Worm (Caenorhabditis elegans) whole organism, L1 larva: ENCODE measurements around the gene spds-1.

Experiments
- C34B4.2 ChIP-seq: sonication (generic microtip); optimal IDR thresholded peaks from 2 replicates; lab custom pipeline; 2017; ENCODE audit warnings: mild to moderate bottlenecking, missing genetic modification characterization, missing compliant biosample characterization
- aly-2 ChIP-seq: fragments of 150-350 bp; optimal IDR thresholded peaks from 2 replicates; lab custom pipeline; 2014; ENCODE audit warnings: missing biosample characterization, missing genetic modification characterization
- blmp-1 ChIP-seq: fragments of 150-350 bp; optimal IDR thresholded peaks from 2 replicates; lab custom pipeline; 2014; ENCODE audit warnings: missing biosample characterization, missing genetic modification characterization
- ceh-63 ChIP-seq: fragments of 200-800 bp; sonication (Bioruptor generic); optimal IDR thresholded peaks from 2 replicates; lab custom pipeline; 2018; ENCODE audit warnings: mild to moderate bottlenecking, missing genetic modification characterization, missing compliant biosample characterization
- ceh-88 ChIP-seq: fragments of 200-800 bp; sonication (Bioruptor generic); IDR thresholded peaks from 2 replicates; pipeline ENCODE4 v1.3.6; 2022; ENCODE audit warnings: missing genetic modification characterization, missing compliant biosample characterization
- dpl-1 ChIP-seq, 3 experiments: fragments of 150-350 bp in 2 of 3; sonication (generic microtip) in 1 of 3; optimal IDR thresholded peaks; 2 replicates each; lab custom pipeline; 2014 to 2017; ENCODE audit warnings: missing biosample characterization in 3 of 3, missing genetic modification characterization in 3 of 3, missing genetic modification reagents in 3 of 3
- efl-1 ChIP-seq, 4 experiments: fragments of 150-350 bp; optimal IDR thresholded peaks in 3 of 4; peaks in 1 of 4; 1 replicate in 1 of 4; 2 replicates in 3 of 4; lab custom pipeline; 2014; ENCODE audit warnings: missing biosample characterization in 2 of 4, missing genetic modification characterization in 2 of 4, missing genetic modification reagents in 2 of 4
- egl-13 ChIP-seq: sonication (generic microtip); optimal IDR thresholded peaks from 2 replicates; lab custom pipeline; 2016; ENCODE audit warnings: missing genotype, missing genetic modification reagents, missing genetic modification characterization, missing compliant biosample characterization
- elt-2 ChIP-seq: sonication (generic microtip); optimal IDR thresholded peaks from 2 replicates; lab custom pipeline; 2016; ENCODE audit warnings: missing genetic modification characterization, mild to moderate bottlenecking, inconsistent platforms, missing compliant biosample characterization, missing genetic modification reagents
- elt-3 ChIP-seq, 6 experiments: fragments of 150-350 bp in 1 of 6; sonication (generic microtip); optimal IDR thresholded peaks; 2 replicates each; lab custom pipeline; 2017 to 2018; ENCODE audit warnings: missing biosample characterization in 6 of 6, missing genetic modification characterization in 6 of 6, inconsistent platforms in 1 of 6
- fkh-10 ChIP-seq: sonication (generic microtip); optimal IDR thresholded peaks from 2 replicates; lab custom pipeline; 2017; ENCODE audit warnings: missing biosample characterization, missing genetic modification reagents, missing genetic modification characterization
- fkh-4 ChIP-seq: sonication (generic microtip); optimal IDR thresholded peaks from 2 replicates; lab custom pipeline; 2016; ENCODE audit warnings: missing compliant biosample characterization, missing genetic modification characterization, borderline replicate concordance
- hlh-17 ChIP-seq: fragments of 200-800 bp; sonication (Bioruptor generic); optimal IDR thresholded peaks from 2 replicates; lab custom pipeline; 2018; ENCODE audit warnings: missing genetic modification characterization, mild to moderate bottlenecking, missing compliant biosample characterization, moderate library complexity, borderline replicate concordance
- hpl-2 ChIP-seq: fragments of 150-350 bp; optimal IDR thresholded peaks from 2 replicates; lab custom pipeline; 2014; ENCODE audit warnings: missing biosample characterization, missing genetic modification reagents, missing genetic modification characterization
- lin-14 ChIP-seq: fragments of 200-800 bp; sonication (Bioruptor generic); optimal IDR thresholded peaks from 2 replicates; lab custom pipeline; 2018; ENCODE audit warnings: mild to moderate bottlenecking, missing genetic modification characterization, moderate library complexity, missing compliant biosample characterization
- lin-15B ChIP-seq: fragments of 150-350 bp; sonication (generic microtip); optimal IDR thresholded peaks from 3 replicates; lab custom pipeline; 2014; ENCODE audit warnings: missing biosample characterization, missing genetic modification characterization
- lsy-2 ChIP-seq, 2 experiments: fragments of 150-350 bp; optimal IDR thresholded peaks; 2 replicates each; lab custom pipeline; 2014; ENCODE audit warnings: missing biosample characterization in 2 of 2, missing genetic modification characterization in 2 of 2
- nhr-71 ChIP-seq: sonication (generic microtip); optimal IDR thresholded peaks from 2 replicates; lab custom pipeline; 2016; ENCODE audit warnings: mild to moderate bottlenecking, missing genetic modification characterization, moderate library complexity, missing compliant biosample characterization
- nhr-84 ChIP-seq: sonication (generic microtip); optimal IDR thresholded peaks from 2 replicates; lab custom pipeline; 2017; ENCODE audit warnings: missing biosample characterization, missing genetic modification characterization
- nhr-85 ChIP-seq: sonication (generic microtip); peaks from one replicate; lab custom pipeline; 2016; ENCODE audit warnings: missing genetic modification characterization, inconsistent platforms, missing compliant biosample characterization
- pag-3 ChIP-seq: sonication (generic microtip); optimal IDR thresholded peaks from 2 replicates; lab custom pipeline; 2017; ENCODE audit warnings: missing genetic modification characterization, mild to moderate bottlenecking, missing compliant biosample characterization, antibody characterized with exemption, borderline replicate concordance; ENCODE audit not compliant: insufficient read depth
- pqm-1 ChIP-seq: sonication (generic microtip); optimal IDR thresholded peaks from 3 replicates; lab custom pipeline; 2017; ENCODE audit warnings: missing biosample characterization, missing genetic modification characterization
- skn-1 ChIP-seq: fragments of 150-350 bp; optimal IDR thresholded peaks from 2 replicates; lab custom pipeline; 2014; ENCODE audit warnings: missing biosample characterization, missing genetic modification characterization
- sptf-1 ChIP-seq: fragments of 150-350 bp; optimal IDR thresholded peaks from 2 replicates; lab custom pipeline; 2014; ENCODE audit warnings: missing biosample characterization, missing genetic modification characterization
- tbx-2 ChIP-seq: sonication (generic microtip); optimal IDR thresholded peaks from 2 replicates; lab custom pipeline; 2016; ENCODE audit warnings: missing genetic modification characterization, missing compliant biosample characterization
- tlp-1 ChIP-seq: fragments of 150-350 bp; optimal IDR thresholded peaks from 2 replicates; lab custom pipeline; 2014; ENCODE audit warnings: missing biosample characterization, missing genetic modification characterization
- unc-30 ChIP-seq: sonication (generic microtip); optimal IDR thresholded peaks from 2 replicates; lab custom pipeline; 2017; ENCODE audit warnings: missing biosample characterization, missing genetic modification characterization
- unc-98 ChIP-seq: fragments of 200-800 bp; sonication (Bioruptor generic); IDR thresholded peaks from 2 replicates; pipeline ENCODE4 v1.3.6; 2022; ENCODE audit warnings: missing genetic modification characterization, missing compliant biosample characterization
- xbp-1 ChIP-seq: sonication (generic microtip); optimal IDR thresholded peaks from 2 replicates; lab custom pipeline; 2016; ENCODE audit warnings: missing genetic modification characterization, missing compliant biosample characterization
- zip-4 ChIP-seq: fragments of 200-800 bp; sonication (Bioruptor generic); optimal IDR thresholded peaks from 2 replicates; lab custom pipeline; 2018; ENCODE audit warnings: mild to moderate bottlenecking, missing genetic modification characterization, moderate library complexity, missing compliant biosample characterization
- ztf-11 ChIP-seq, 2 experiments: sonication (generic microtip); optimal IDR thresholded peaks; 2 replicates each; lab custom pipeline; 2016 to 2017; ENCODE audit warnings: missing genetic modification characterization in 2 of 2, missing biosample characterization in 1 of 2, missing compliant biosample characterization in 1 of 2

spds-1 gene

DNA sequence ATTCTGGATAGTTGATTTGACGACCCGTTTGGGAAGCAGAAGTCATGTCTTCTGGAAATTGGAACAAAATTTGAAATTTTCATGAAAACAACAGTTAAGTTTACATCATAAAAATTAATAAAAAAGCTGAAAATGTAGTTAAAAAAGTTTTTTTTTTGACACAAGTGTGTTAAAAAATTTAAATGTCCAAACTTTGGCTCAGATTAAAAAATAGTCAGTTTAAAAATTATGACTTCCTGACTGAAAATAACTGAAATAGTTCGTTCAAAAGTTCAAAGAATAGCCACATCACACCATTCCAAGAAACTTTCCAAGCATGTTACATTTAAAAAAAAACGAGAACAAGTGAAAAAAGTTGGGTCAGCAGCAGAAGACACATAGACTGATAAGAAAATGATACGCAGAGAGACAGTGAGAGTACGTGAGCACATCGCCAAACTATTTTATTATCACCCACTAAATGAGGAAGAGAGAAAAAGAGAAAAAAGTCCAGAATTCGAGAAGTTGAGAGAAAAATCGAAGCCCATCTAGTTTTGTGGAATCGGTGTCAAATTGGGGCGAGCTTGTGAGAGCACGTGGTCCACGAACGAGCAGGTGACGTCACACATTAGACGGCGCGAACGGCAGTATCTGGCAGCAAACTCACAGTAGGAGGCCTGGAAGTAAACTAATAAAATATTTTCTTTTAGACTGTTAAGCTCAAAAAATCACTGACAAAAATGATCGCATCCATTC lies 9.9 kb downstream of the spds-1 start, which contains the start of gene acl-7:
Gene acl-7 (minus strand): TSS at position 51 of the 735 bp plus-strand sequence.
- TF ChIP-seq ceh-88 (GFP tag; lab: Robert Waterston, UW) (no peak), sptf-1 (tag; lab: Kevin White, UChicago) (no peak), nhr-71 (no peak), efl-1 (optimal IDR thresholded peaks at IDR 0.05; lab: Kevin White, UChicago) (no peak), efl-1 (GFP tag; optimal IDR thresholded peaks at IDR 0.05 in 1 of 2; lab: Kevin White, UChicago) (no peak), elt-2 (tag; lab: Kevin White, UChicago) (peak; percentile 42)

DNA sequence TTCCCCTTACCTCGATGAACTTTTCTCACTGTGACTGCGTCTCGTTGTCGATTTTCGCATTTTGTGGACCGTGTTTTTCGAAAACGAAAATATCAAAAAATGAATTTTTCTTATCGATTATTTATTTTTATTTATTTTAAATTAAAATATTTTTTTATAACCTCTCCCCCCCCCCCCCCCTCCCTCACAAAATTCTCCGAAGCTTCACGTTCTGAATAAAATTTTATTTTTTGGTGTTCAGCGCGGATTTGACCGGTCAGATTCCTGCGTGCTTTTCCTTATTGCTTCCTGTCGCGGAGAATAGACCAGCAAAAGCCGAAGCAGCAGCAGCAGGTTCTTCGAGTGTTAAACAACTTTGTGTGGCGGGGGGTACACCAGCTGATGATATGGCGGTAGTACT lies 11.8 kb downstream of the spds-1 start, which contains the start of gene Y46G5A.22:
Gene Y46G5A.22 (minus strand): TSS at position 101 of the 400 bp plus-strand sequence.
- TF ChIP-seq nhr-85 (tag; lab: Kevin White, UChicago) (no peak), hpl-2 (no peak), egl-13 (tag; lab: Kevin White, UChicago) (no peak), pqm-1 (tag; lab: Kevin White, UChicago) (no peak), elt-3 (tag; optimal IDR thresholded peaks at IDR 0.05; lab: Kevin White, UChicago) (no peak)

DNA sequence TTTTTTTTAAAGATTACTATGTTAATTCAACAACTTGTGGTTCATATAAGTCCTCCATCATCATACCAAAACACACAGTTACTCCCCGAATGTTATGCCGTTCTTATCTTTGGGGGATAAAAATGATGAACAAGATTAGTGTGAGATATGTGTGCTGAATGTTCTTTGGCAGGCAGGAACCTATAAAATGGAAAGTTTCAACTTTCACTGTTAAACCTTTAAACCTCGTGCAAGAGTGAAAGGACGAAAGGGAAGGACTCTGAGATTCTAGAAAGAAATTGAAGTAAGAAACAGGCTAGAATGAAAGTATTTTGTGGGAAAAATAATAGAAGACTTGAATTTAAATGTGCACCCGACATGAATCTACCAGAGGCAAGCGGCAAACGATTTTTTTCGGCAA lies 13.3 kb downstream of the spds-1 start:
- peak; percentile 68 for TF ChIP-seq blmp-1 (tag; lab: Kevin White, UChicago)
- no peak for TF ChIP-seq fkh-10 (GFP tag; lab: Kevin White, UChicago)
- no peak for TF ChIP-seq nhr-84 (tag; lab: Kevin White, UChicago)
- no peak for TF ChIP-seq elt-3 (tag; optimal IDR thresholded peaks at IDR 0.05; lab: Kevin White, UChicago)
- TF ChIP-seq lin-14 (GFP tag; lab: Kevin White, UChicago), result no peak
- no peak for TF ChIP-seq lin-15B (tag; lab: Kevin White, UChicago)

DNA sequence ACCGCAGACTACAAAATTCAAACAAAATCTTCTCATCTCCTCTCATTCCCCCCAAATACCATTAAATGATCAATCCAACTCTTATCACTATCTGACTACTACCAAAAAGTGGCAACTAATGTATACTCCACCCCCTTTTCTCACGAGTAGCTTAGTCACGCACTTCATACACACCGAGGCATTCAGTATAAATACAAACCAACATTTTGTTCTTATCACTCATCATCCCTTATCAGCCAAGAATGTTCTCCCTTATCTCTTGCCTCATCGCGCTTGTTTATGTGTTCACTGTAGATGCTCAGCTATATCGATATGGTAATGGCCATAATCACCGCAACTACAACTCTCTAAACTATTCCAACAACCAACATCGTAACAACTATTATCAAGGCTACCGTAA lies 16.7 kb downstream of the spds-1 start, which contains the start of gene Y46G5A.36:
Gene Y46G5A.36 (plus strand): TSS at position 243 of the 400 bp plus-strand sequence.
- TF ChIP-seq elt-2 (tag; lab: Kevin White, UChicago), result peak; percentile 71
- peak in 1 of 6 experiments; percentile 15 for TF ChIP-seq elt-3 (tag; optimal IDR thresholded peaks at IDR 0.05; lab: Kevin White, UChicago)
- no peak for TF ChIP-seq lsy-2 (tag; optimal IDR thresholded peaks at IDR 0.05; lab: Kevin White, UChicago)
- TF ChIP-seq dpl-1 (GFP tag; optimal IDR thresholded peaks at IDR 0.05; lab: Kevin White, UChicago), result no peak
- no peak for TF ChIP-seq pag-3
- no peak for TF ChIP-seq zip-4 (GFP tag; lab: Kevin White, UChicago)
- TF ChIP-seq skn-1, result no peak

DNA sequence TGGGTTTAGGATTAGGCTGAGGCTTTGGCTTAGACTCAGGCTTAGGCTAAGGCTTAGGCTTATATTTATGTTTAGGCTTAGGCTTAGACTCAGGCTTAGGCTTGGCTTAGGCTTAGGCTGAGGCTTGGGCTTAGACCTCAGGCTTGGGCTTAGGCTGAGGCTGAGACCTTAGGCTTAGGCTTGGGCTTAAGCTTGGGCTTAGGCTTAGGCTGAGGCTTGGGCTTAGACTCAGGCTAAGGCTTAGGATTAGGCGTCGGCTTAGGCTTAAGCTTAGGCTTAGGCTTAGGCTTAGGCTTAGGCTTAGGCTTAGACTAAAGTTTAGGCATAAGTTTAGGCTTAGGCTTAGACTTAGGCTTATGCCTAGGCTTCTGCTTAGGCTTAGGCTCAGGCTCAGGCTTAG lies 17.8 kb downstream of the spds-1 start:
- no peak for TF ChIP-seq skn-1
- TF ChIP-seq hlh-17, result no peak
- no peak for TF ChIP-seq nhr-85 (tag; lab: Kevin White, UChicago)
- no peak for TF ChIP-seq aly-2
- TF ChIP-seq unc-30 (tag; lab: Kevin White, UChicago), result no peak
- TF ChIP-seq xbp-1 (tag; lab: Kevin White, UChicago), result no peak
- TF ChIP-seq dpl-1 (GFP tag; optimal IDR thresholded peaks at IDR 0.05; lab: Kevin White, UChicago), result no peak
- no peak for TF ChIP-seq C34B4.2 (tag; lab: Kevin White, UChicago)
- no peak for TF ChIP-seq ztf-11 (tag; optimal IDR thresholded peaks at IDR 0.05; lab: Kevin White, UChicago)
- TF ChIP-seq tbx-2 (tag; lab: Kevin White, UChicago), result no peak
- no peak for TF ChIP-seq unc-98 (GFP tag; lab: Robert Waterston, UW)

DNA sequence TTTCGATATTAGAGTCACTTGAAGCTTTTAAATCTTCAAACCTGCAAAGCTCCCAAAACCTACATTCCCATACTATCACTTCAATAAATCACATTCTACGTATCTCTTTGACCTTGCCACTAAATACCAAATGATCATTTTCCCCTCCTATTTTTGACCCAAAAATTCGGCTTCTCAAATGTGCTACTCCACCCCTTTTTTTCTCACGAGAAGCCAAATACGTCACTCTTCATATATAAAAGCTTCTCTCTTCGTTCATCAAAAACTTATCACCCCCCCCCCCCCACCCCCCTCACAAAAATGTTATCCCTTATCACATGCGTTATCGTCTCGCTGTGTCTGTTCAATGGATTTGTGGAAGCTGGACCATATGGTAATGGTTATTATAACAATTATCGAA lies 20.1 kb downstream of the spds-1 start, which contains the start of gene Y46G5A.38:
Gene Y46G5A.38 (plus strand): TSS at position 301 of the 400 bp plus-strand sequence.
- no peak for TF ChIP-seq fkh-4
- no peak for TF ChIP-seq elt-3 (tag; optimal IDR thresholded peaks at IDR 0.05; lab: Kevin White, UChicago)
- no peak for TF ChIP-seq tlp-1 (tag; lab: Kevin White, UChicago)
- no peak for TF ChIP-seq ceh-63 (GFP tag; lab: Kevin White, UChicago)
- TF ChIP-seq fkh-10 (GFP tag; lab: Kevin White, UChicago), result no peak
